Worm (Caenorhabditis elegans) whole organism, young adult: ENCODE measurements around the gene nhr-53.
"Not testable (repeated sequence)": the region's sequence is repeated elsewhere in the genome, so short reads cannot be mapped to it uniquely, and the experiment has no call there.

Source experiments
- F39B2.1 ChIP-seq: fragments of 200-800 bp; sonication (Bioruptor generic); IDR thresholded peaks from 2 replicates; pipeline ENCODE4 v1.3.6; 2022; ENCODE audit warnings: missing genetic modification reagents, missing genetic modification characterization, missing compliant biosample characterization
- Y53G8AR.9 ChIP-seq: fragments of 200-800 bp; sonication (Bioruptor generic); conservative IDR thresholded peaks from 2 replicates; pipeline ENCODE4 v1.3.6; 2022; ENCODE audit warnings: missing genetic modification reagents, missing genetic modification characterization, missing compliant biosample characterization
- atf-7 ChIP-seq: sonication (generic microtip); optimal IDR thresholded peaks from 2 replicates; lab custom pipeline; 2017; ENCODE audit warnings: mild to moderate bottlenecking, missing genetic modification characterization, missing compliant biosample characterization
- bed-1 ChIP-seq: fragments of 200-800 bp; sonication (Bioruptor generic); IDR thresholded peaks from 2 replicates; pipeline ENCODE4 v1.3.6; 2022; ENCODE audit warnings: missing genetic modification reagents, missing genetic modification characterization, missing compliant biosample characterization
- cebp-1 ChIP-seq, 2 experiments: fragments of 200-800 bp in 1 of 2; sonication (Bioruptor generic) in 1 of 2; sonication (generic microtip) in 1 of 2; IDR thresholded peaks in 1 of 2; optimal IDR thresholded peaks in 1 of 2; 2 replicates each; pipeline versions ENCODE4 v1.3.6 to Lab custom; 2017 to 2022; ENCODE audit warnings: missing compliant biosample characterization in 2 of 2, missing genetic modification characterization in 2 of 2, mild to moderate bottlenecking in 1 of 2, missing genetic modification reagents in 1 of 2, moderate library complexity in 1 of 2
- ceh-40 ChIP-seq: fragments of 200-800 bp; sonication (Bioruptor generic); IDR thresholded peaks from 2 replicates; pipeline ENCODE4 v1.3.6; 2022; ENCODE audit warnings: missing genetic modification characterization, missing compliant biosample characterization
- ceh-79 ChIP-seq: sonication (generic microtip); optimal IDR thresholded peaks from 2 replicates; lab custom pipeline; 2017; ENCODE audit warnings: mild to moderate bottlenecking, missing genetic modification characterization, missing compliant biosample characterization
- dox-1 ChIP-seq: fragments of 200-800 bp; sonication (Bioruptor generic); IDR thresholded peaks from 2 replicates; pipeline ENCODE4 v1.3.6; 2022; ENCODE audit warnings: missing genetic modification reagents, missing genetic modification characterization, missing compliant biosample characterization
- ets-4 ChIP-seq: fragments of 200-800 bp; sonication (Bioruptor generic); optimal IDR thresholded peaks from 2 replicates; lab custom pipeline; 2018; ENCODE audit warnings: mild to moderate bottlenecking, missing genetic modification characterization, missing compliant biosample characterization
- hlh-12 ChIP-seq: sonication (generic microtip); optimal IDR thresholded peaks from 2 replicates; lab custom pipeline; 2016; ENCODE audit warnings: missing genetic modification characterization, missing compliant biosample characterization
- let-607 ChIP-seq, 2 experiments: fragments of 200-800 bp in 1 of 2; sonication (Bioruptor generic) in 1 of 2; sonication (generic microtip) in 1 of 2; optimal IDR thresholded peaks; 2 replicates each; lab custom pipeline; 2016 to 2018; ENCODE audit warnings: mild to moderate bottlenecking in 2 of 2, missing compliant biosample characterization in 2 of 2, missing genetic modification characterization in 2 of 2, moderate library complexity in 2 of 2, missing genotype in 1 of 2
- lin-40 ChIP-seq: sonication (generic microtip); optimal IDR thresholded peaks from 2 replicates; lab custom pipeline; 2016; ENCODE audit warnings: missing genetic modification characterization, mild to moderate bottlenecking, missing compliant biosample characterization, missing genotype, missing genetic modification reagents
- lir-1 ChIP-seq: fragments of 200-800 bp; sonication (Bioruptor generic); conservative IDR thresholded peaks from 2 replicates; pipeline ENCODE4 v1.3.6; 2022; ENCODE audit warnings: missing genetic modification reagents, missing genetic modification characterization, missing compliant biosample characterization
- madf-3 ChIP-seq: fragments of 200-800 bp; sonication (Bioruptor generic); IDR thresholded peaks from 2 replicates; pipeline ENCODE4 v1.3.6; 2022; ENCODE audit warnings: missing genetic modification reagents, missing genetic modification characterization, missing compliant biosample characterization
- madf-6 ChIP-seq: fragments of 200-800 bp; sonication (Bioruptor generic); IDR thresholded peaks from 2 replicates; pipeline ENCODE4 v1.3.6; 2022; ENCODE audit warnings: missing genetic modification reagents, missing genetic modification characterization, missing compliant biosample characterization
- madf-8 ChIP-seq: fragments of 200-800 bp; sonication (Bioruptor generic); conservative IDR thresholded peaks from 2 replicates; pipeline ENCODE4 v1.3.6; 2022; ENCODE audit warnings: missing genetic modification reagents, missing genetic modification characterization, missing compliant biosample characterization
- nfyb-1 ChIP-seq: fragments of 200-800 bp; sonication (Bioruptor generic); IDR thresholded peaks from 2 replicates; pipeline ENCODE4 v1.3.6; 2022; ENCODE audit warnings: missing genetic modification reagents, missing genetic modification characterization, missing compliant biosample characterization
- nhr-80 ChIP-seq: sonication (generic microtip); optimal IDR thresholded peaks from 2 replicates; lab custom pipeline; 2016; ENCODE audit warnings: missing genetic modification characterization, missing compliant biosample characterization
- nhr-90 ChIP-seq: sonication (generic microtip); optimal IDR thresholded peaks from 2 replicates; lab custom pipeline; 2016; ENCODE audit warnings: missing genotype, mild to moderate bottlenecking, missing genetic modification characterization, missing compliant biosample characterization
- pbrm-1 ChIP-seq: fragments of 200-800 bp; sonication (Bioruptor generic); IDR thresholded peaks from 2 replicates; pipeline ENCODE4 v1.3.6; 2022; ENCODE audit warnings: missing genetic modification reagents, missing genetic modification characterization, missing compliant biosample characterization
- pha-4 ChIP-seq: fragments of 150-350 bp; sonication (generic microtip); optimal IDR thresholded peaks from 2 replicates; lab custom pipeline; 2014; ENCODE audit warnings: missing biosample characterization, missing genetic modification reagents, missing genetic modification characterization
- repo-1 ChIP-seq: sonication (generic microtip); optimal IDR thresholded peaks from 2 replicates; lab custom pipeline; 2017; ENCODE audit warnings: mild to moderate bottlenecking, missing genetic modification characterization, missing compliant biosample characterization
- rpc-1 ChIP-seq, 2 experiments: fragments of 150-350 bp in 1 of 2; sonication (generic microtip) in 1 of 2; optimal IDR thresholded peaks; 2 replicates each; lab custom pipeline; 2014 to 2018; ENCODE audit warnings: missing biosample characterization in 1 of 2, missing genetic modification characterization in 1 of 2, missing genetic modification reagents in 1 of 2, missing genotype in 1 of 2
- sdz-38 ChIP-seq: sonication (generic microtip); optimal IDR thresholded peaks from 2 replicates; lab custom pipeline; 2016; ENCODE audit warnings: missing genotype, missing genetic modification characterization, missing compliant biosample characterization
- sea-2 ChIP-seq: fragments of 200-800 bp; sonication (Bioruptor generic); IDR thresholded peaks from 2 replicates; pipeline ENCODE4 v1.3.6; 2022; ENCODE audit warnings: missing genetic modification characterization, missing compliant biosample characterization
- snpc-1.3 ChIP-seq: sonication (generic microtip); optimal IDR thresholded peaks from 2 replicates; lab custom pipeline; 2017; ENCODE audit warnings: missing genetic modification characterization, mild to moderate bottlenecking, missing compliant biosample characterization, antibody characterized with exemption, moderate library complexity, missing genotype, missing genetic modification reagents; ENCODE audit not compliant: insufficient read depth
- tbp1 ChIP-seq: fragments of 200-800 bp; sonication (Bioruptor generic); optimal IDR thresholded peaks from 2 replicates; lab custom pipeline; 2018; ENCODE audit warnings: mild to moderate bottlenecking, missing genetic modification characterization, missing compliant biosample characterization
- tbx-9 ChIP-seq: sonication (generic microtip); optimal IDR thresholded peaks from 2 replicates; lab custom pipeline; 2016; ENCODE audit warnings: borderline replicate concordance, missing genetic modification characterization, inconsistent platforms, missing compliant biosample characterization
- tlf-1 ChIP-seq: fragments of 200-800 bp; sonication (Bioruptor generic); optimal IDR thresholded peaks from 2 replicates; lab custom pipeline; 2018; ENCODE audit warnings: mild to moderate bottlenecking, missing genetic modification characterization, missing compliant biosample characterization
- unc-62 ChIP-seq: fragments of 150-350 bp; optimal IDR thresholded peaks from 2 replicates; lab custom pipeline; 2014; ENCODE audit warnings: missing biosample characterization, missing genetic modification reagents, missing genetic modification characterization
- ztf-22 ChIP-seq: fragments of 200-800 bp; sonication (Bioruptor generic); optimal IDR thresholded peaks from 2 replicates; lab custom pipeline; 2018; ENCODE audit warnings: mild to moderate bottlenecking, missing genetic modification characterization, moderate library complexity, missing compliant biosample characterization
- ztf-25 ChIP-seq: fragments of 200-800 bp; sonication (Bioruptor generic); IDR thresholded peaks from 2 replicates; pipeline ENCODE4 v1.3.6; 2022; ENCODE audit warnings: missing genetic modification reagents, missing genetic modification characterization, missing compliant biosample characterization

Gene nhr-53

ce11 chrV:15673707-15674106, 28.5 kb downstream of the nhr-53 start, which contains the start of gene nhr-51:
Gene nhr-51 (plus strand): TSS chrV:15674007.
- TF ChIP-seq ceh-79 (tag; lab: Kevin White, UChicago) (no peak), nhr-90 (tag; lab: Kevin White, UChicago) (no peak), lir-1 (GFP tag; lab: Robert Waterston, UW) (no peak), snpc-1.3 (no peak), madf-3 (no peak), ceh-40 (GFP tag; lab: Robert Waterston, UW) (no peak)
- TF ChIP-seq, all 124 proteins: peak for 0

- not testable (repeated sequence) for TF ChIP-seq pbrm-1 (GFP tag; lab: Robert Waterston, UW); lin-40 (tag; lab: Kevin White, UChicago); F39B2.1
Measured at ce11 chrV:15670139-15670538, 32.0 kb downstream of the nhr-53 start, which contains the start of gene K06B4.15. Gene K06B4.15 (plus strand): TSS chrV:15670439.

ce11 chrV:15668870-15669269, 33.3 kb downstream of the nhr-53 start, which contains the start of gene K06B4.4:
Gene K06B4.4 (plus strand): TSS chrV:15669170.
- TF ChIP-seq hlh-12 (no peak), madf-8 (GFP tag; lab: Robert Waterston, UW) (no peak), tbx-9 (no peak), ztf-25 (GFP tag; lab: Robert Waterston, UW) (no peak)
- TF ChIP-seq, all 124 proteins: peak for 0

ce11 chrV:15668200-15668599, 34.0 kb downstream of the nhr-53 start, which contains the start of gene F53E4.1:
Gene F53E4.1 (minus strand): TSS chrV:15668300.
- TF ChIP-seq rpc-1 (optimal IDR thresholded peaks at IDR 0.05; lab: Kevin White, UChicago): not testable (repeated sequence)
- TF ChIP-seq rpc-1 (tag; optimal IDR thresholded peaks at IDR 0.05; lab: Kevin White, UChicago): peak; percentile 12

ce11 chrV:15666718-15667117, 35.4 kb downstream of the nhr-53 start:
- TF ChIP-seq tbp1 (peak; percentile 25), ztf-22 (peak; percentile 46), nfyb-1 (0 out of 2 replicates have a peak, but pooled peaks have one; percentile 11), dox-1 (GFP tag; lab: Robert Waterston, UW) (0 out of 2 replicates have a peak, but pooled peaks have one; percentile 49), tlf-1 (GFP tag; lab: Kevin White, UChicago) (no peak), madf-8 (GFP tag; lab: Robert Waterston, UW) (no peak), atf-7 (peak; percentile 64), let-607 (tag; optimal IDR thresholded peaks at IDR 0.05; lab: Kevin White, UChicago) (peak in 1 of 2 experiments; percentile 63), pha-4 (tag; lab: Kevin White, UChicago) (peak; percentile 72), repo-1 (no peak), rpc-1 (optimal IDR thresholded peaks at IDR 0.05; lab: Kevin White, UChicago) (no peak), rpc-1 (tag; optimal IDR thresholded peaks at IDR 0.05; lab: Kevin White, UChicago) (no peak), cebp-1 (GFP tag; IDR thresholded peaks at IDR 0.05; lab: Robert Waterston, UW) (peak; percentile 47; the same call in 1 of the 2 replicates), cebp-1 (tag; optimal IDR thresholded peaks at IDR 0.05; lab: Kevin White, UChicago) (no peak), Y53G8AR.9 (GFP tag; lab: Robert Waterston, UW) (no peak), ets-4 (GFP tag; lab: Kevin White, UChicago) (no peak), nhr-80 (peak; percentile 96), lir-1 (GFP tag; lab: Robert Waterston, UW) (0 out of 2 replicates have a peak, but pooled peaks have one; percentile 11), madf-6 (GFP tag; lab: Robert Waterston, UW) (no peak), bed-1 (GFP tag; lab: Robert Waterston, UW) (no peak), sea-2 (GFP tag; lab: Robert Waterston, UW) (no peak), unc-62 (GFP tag; lab: Kevin White, UChicago) (peak; percentile 20), sdz-38 (tag; lab: Kevin White, UChicago) (no peak)
